Fruit fly (Drosophila melanogaster): ENCODE data around the gene CG17806.

CG17806 gene

dm6 chr3R:17818803-17819202 is 15.7 kb upstream of the CG17806 start (continued):
- TF ChIP-seq Oaz (GFP tag; IDR thresholded peaks at IDR 0.05), result no peak
- no peak for TF ChIP-seq Blimp-1 (GFP tag; optimal IDR thresholded peaks at IDR 0.05)
- no peak for TF ChIP-seq tin (GFP tag; optimal IDR thresholded peaks at IDR 0.05)
- TF ChIP-seq CG8924 (tag; optimal IDR thresholded peaks at IDR 0.05), result no peak
- TF ChIP-seq Vsx1 (GFP tag; optimal IDR thresholded peaks at IDR 0.05), result no peak
- TF ChIP-seq odd (GFP tag; optimal IDR thresholded peaks at IDR 0.05), result no peak
- no peak for TF ChIP-seq ci (GFP tag; IDR thresholded peaks at IDR 0.05)
- TF ChIP-seq vnd (GFP tag; IDR thresholded peaks at IDR 0.05; ENCODE audit: partially characterized antibody), result no peak

dm6 chr3R:17814191-17814923 is 11.3 kb upstream of the CG17806 start:
- peak; percentile 52 for TF ChIP-seq CG10979 (tag; optimal IDR thresholded peaks at IDR 0.05)
- TF ChIP-seq lbe (GFP tag; optimal IDR thresholded peaks at IDR 0.05), result no peak
- no peak for TF ChIP-seq NFAT (GFP tag; IDR thresholded peaks at IDR 0.05)
- no peak for TF ChIP-seq eve (GFP tag; optimal IDR thresholded peaks at IDR 0.05)
- no peak for TF ChIP-seq vfl (GFP tag; optimal IDR thresholded peaks at IDR 0.05)
- no peak for TF ChIP-seq Sry-β (GFP tag; optimal IDR thresholded peaks at IDR 0.05)
- TF ChIP-seq Ptx1 (GFP tag; IDR thresholded peaks at IDR 0.05), result no peak
- TF ChIP-seq H15 (GFP tag; IDR thresholded peaks at IDR 0.05), result no peak
- TF ChIP-seq Blimp-1 (GFP tag; optimal IDR thresholded peaks at IDR 0.05), result peak; percentile 51
- TF ChIP-seq esg (GFP tag; conservative IDR thresholded peaks at IDR 0.05), result no peak
- TF ChIP-seq CG10959 (GFP tag; IDR thresholded peaks at IDR 0.05), result no peak
- no peak for TF ChIP-seq org-1 (GFP tag; optimal IDR thresholded peaks at IDR 0.05)
- no peak for TF ChIP-seq Adf1 (GFP tag; IDR thresholded peaks at IDR 0.05)
- peak; percentile 52 for TF ChIP-seq crol (GFP tag; IDR thresholded peaks at IDR 0.05)
- TF ChIP-seq Drgx (GFP tag; IDR thresholded peaks at IDR 0.05), result 0 out of 2 replicates have a peak, but pooled peaks have one; percentile 36
- peak; percentile 34 for TF ChIP-seq CG14710 (tag; optimal IDR thresholded peaks at IDR 0.05)
- TF ChIP-seq onecut (GFP tag; IDR thresholded peaks at IDR 0.05), result no peak
- TF ChIP-seq caup (GFP tag; optimal IDR thresholded peaks at IDR 0.05; ENCODE audit: severe bottlenecking), result no peak
- TF ChIP-seq CG11695 (GFP tag; IDR thresholded peaks at IDR 0.05), result no peak
- TF ChIP-seq CG2875 (GFP tag; optimal IDR thresholded peaks at IDR 0.05), result peak; percentile 15
- no peak for TF ChIP-seq ewg (GFP tag; optimal IDR thresholded peaks at IDR 0.05)
- TF ChIP-seq CG7839 (tag; optimal IDR thresholded peaks at IDR 0.05), result peak; percentile 10
- peak; percentile 43 for TF ChIP-seq CG9727 (GFP tag; optimal IDR thresholded peaks at IDR 0.05)
- no peak for TF ChIP-seq fd64A (GFP tag; optimal IDR thresholded peaks at IDR 0.05)
- TF ChIP-seq otp (GFP tag; IDR thresholded peaks at IDR 0.05), result no peak
- TF ChIP-seq Antp (GFP tag; optimal IDR thresholded peaks at IDR 0.05), result no peak
- TF ChIP-seq CG31441 (GFP tag; IDR thresholded peaks at IDR 0.05), result peak; percentile 59
- TF ChIP-seq twi (tag; optimal IDR thresholded peaks at IDR 0.05), result peak; percentile 96
- no peak for TF ChIP-seq ind (GFP tag; optimal IDR thresholded peaks at IDR 0.05)
- TF ChIP-seq gsb-n (tag; optimal IDR thresholded peaks at IDR 0.05), result peak; percentile 30
- TF ChIP-seq CG1529 (GFP tag; optimal IDR thresholded peaks at IDR 0.05), result no peak
- TF ChIP-seq NC2β (GFP tag; optimal IDR thresholded peaks at IDR 0.05), result no peak
- TF ChIP-seq ham (GFP tag; IDR thresholded peaks at IDR 0.05), result no peak
- no peak for TF ChIP-seq da (GFP tag; optimal IDR thresholded peaks at IDR 0.05)
- TF ChIP-seq exex (tag; optimal IDR thresholded peaks at IDR 0.05), result no peak
- peak in 1 of 2 experiments; percentile 33 for TF ChIP-seq bsh (GFP tag; optimal IDR thresholded peaks at IDR 0.05)
- no peak for TF ChIP-seq salm (tag; optimal IDR thresholded peaks at IDR 0.05)
- TF ChIP-seq ab (GFP tag; optimal IDR thresholded peaks at IDR 0.05), result no peak
- peak; percentile 53 for TF ChIP-seq gem (tag; optimal IDR thresholded peaks at IDR 0.05)
- peak; percentile 8 for TF ChIP-seq tin (GFP tag; optimal IDR thresholded peaks at IDR 0.05)
- no peak for TF ChIP-seq CG6689 (GFP tag; IDR thresholded peaks at IDR 0.05)
- no peak for TF ChIP-seq sisA (GFP tag; IDR thresholded peaks at IDR 0.05)
- TF ChIP-seq CG11504 (tag; optimal IDR thresholded peaks at IDR 0.05), result peak; percentile 8
